Worm (Caenorhabditis elegans) whole organism, young adult: ENCODE results near the gene snap-29.

Source experiments
- F22D6.2 ChIP-seq: sonication (generic microtip); optimal IDR thresholded peaks from 2 replicates; lab custom pipeline; 2016; ENCODE audit warnings: mild to moderate bottlenecking, missing genetic modification characterization, missing compliant biosample characterization
- hmg-20 ChIP-seq: fragments of 200-800 bp; sonication (Bioruptor generic); IDR thresholded peaks from 2 replicates; pipeline ENCODE4 v1.3.6; 2022; ENCODE audit warnings: missing genetic modification reagents, missing genetic modification characterization, missing compliant biosample characterization
- lag-1 ChIP-seq: fragments of 200-800 bp; sonication (Bioruptor generic); IDR thresholded peaks from 2 replicates; pipeline ENCODE4 v1.3.6; 2022; ENCODE audit warnings: missing genetic modification reagents, missing genetic modification characterization, missing compliant biosample characterization
- lsl-1 ChIP-seq: fragments of 200-800 bp; sonication (Bioruptor generic); optimal IDR thresholded peaks from 2 replicates; lab custom pipeline; 2018; ENCODE audit warnings: mild to moderate bottlenecking, missing genetic modification characterization, moderate library complexity, missing compliant biosample characterization
- nfyb-1 ChIP-seq: fragments of 200-800 bp; sonication (Bioruptor generic); IDR thresholded peaks from 2 replicates; pipeline ENCODE4 v1.3.6; 2022; ENCODE audit warnings: missing genetic modification reagents, missing genetic modification characterization, missing compliant biosample characterization
- rcor-1 ChIP-seq: fragments of 200-800 bp; sonication (Bioruptor generic); IDR thresholded peaks from 2 replicates; pipeline ENCODE4 v1.3.6; 2022; ENCODE audit warnings: missing genetic modification reagents, missing genetic modification characterization, missing compliant biosample characterization
- ztf-22 ChIP-seq: fragments of 200-800 bp; sonication (Bioruptor generic); optimal IDR thresholded peaks from 2 replicates; lab custom pipeline; 2018; ENCODE audit warnings: mild to moderate bottlenecking, missing genetic modification characterization, moderate library complexity, missing compliant biosample characterization

DNA sequence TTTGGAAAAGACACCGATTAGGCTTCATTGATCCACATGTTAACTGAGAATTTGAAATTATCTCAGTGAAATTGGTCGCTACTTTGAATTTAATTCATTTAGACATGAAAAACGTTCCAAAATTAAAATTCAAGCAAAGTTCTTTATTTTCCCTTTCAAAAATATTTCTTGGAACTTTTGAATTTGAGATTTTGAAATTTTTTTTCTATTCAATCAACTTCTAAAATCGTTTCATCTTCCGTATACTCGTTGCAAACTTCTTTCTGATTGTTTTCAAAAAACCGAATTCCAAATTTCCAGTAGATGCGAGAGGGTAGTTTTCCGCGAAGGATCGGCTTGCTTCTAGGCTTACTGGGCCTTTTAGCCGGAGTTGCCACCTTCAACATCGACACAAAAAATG is 42.5 kb downstream of the snap-29 start, which contains the start of gene pat-2:
- TF ChIP-seq hmg-20: no peak
- TF ChIP-seq lag-1: no peak
- no peak for TF ChIP-seq ztf-22 (GFP tag; lab: Kevin White, UChicago)
- TF ChIP-seq lsl-1 (GFP tag; lab: Kevin White, UChicago): no peak
- no peak for TF ChIP-seq nfyb-1 (GFP tag; lab: Robert Waterston, UW)
- TF ChIP-seq rcor-1 (GFP tag; lab: Robert Waterston, UW): no peak
- no peak for TF ChIP-seq F22D6.2
